Fruit fly (Drosophila melanogaster): ENCODE results near the gene mtm.

- TF ChIP-seq CG9948 (tag; optimal IDR thresholded peaks at IDR 0.05) (no peak), CG17806 (tag; optimal IDR thresholded peaks at IDR 0.05) (no peak), CG32121 (GFP tag; IDR thresholded peaks at IDR 0.05) (no peak), CG14655 (GFP tag; optimal IDR thresholded peaks at IDR 0.05) (no peak), Pif1A (GFP tag; optimal IDR thresholded peaks at IDR 0.05) (no peak), CG34367 (tag; optimal IDR thresholded peaks at IDR 0.05) (no peak), Ets98B (GFP tag; IDR thresholded peaks at IDR 0.05) (no peak; the same call in 1 of the 2 replicates), CG12605 (GFP tag; IDR thresholded peaks at IDR 0.05) (no peak), CG13204 (GFP tag; optimal IDR thresholded peaks at IDR 0.05) (no peak), CG8159 (tag; optimal IDR thresholded peaks at IDR 0.05) (no peak), EcR (GFP tag; optimal IDR thresholded peaks at IDR 0.05) (no peak)
These were observed 46.3 kb upstream of the mtm start for dm6 chr2L:6082936-6083627.
